Worm (Caenorhabditis elegans): ENCODE data around the gene ckc-1.

DNA sequence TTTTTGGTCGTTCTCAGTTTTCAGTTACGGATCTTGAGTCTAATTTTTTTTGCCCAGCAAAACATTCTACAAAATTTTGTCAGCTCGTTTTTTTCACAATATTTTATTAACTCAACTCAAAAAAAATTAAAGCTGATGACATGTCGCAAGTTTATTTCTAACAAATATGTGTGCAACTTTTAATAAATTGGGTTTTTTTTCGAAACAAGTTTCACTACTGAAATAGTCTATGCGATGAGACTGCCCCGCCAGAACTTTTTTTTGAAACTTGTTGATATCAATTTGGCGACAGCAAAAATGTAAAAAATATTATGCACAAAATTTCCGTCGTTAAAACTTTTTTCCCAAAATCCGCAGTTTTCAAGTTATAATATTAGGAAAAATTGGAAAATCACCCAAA, 46.8 kb downstream of the ckc-1 start, which contains the start of gene C18B2.2:
- TF ChIP-seq pes-1 (GFP tag; IDR thresholded peaks at IDR 0.05): no peak
- no peak for TF ChIP-seq ceh-36 (tag; optimal IDR thresholded peaks at IDR 0.05)
- no peak for TF ChIP-seq hnd-1 (tag; optimal IDR thresholded peaks at IDR 0.05)
- no peak for TF ChIP-seq ama-1 (optimal IDR thresholded peaks at IDR 0.05)
